Fruit fly (Drosophila melanogaster): ENCODE measurements around the gene Ac13E.

DNA sequence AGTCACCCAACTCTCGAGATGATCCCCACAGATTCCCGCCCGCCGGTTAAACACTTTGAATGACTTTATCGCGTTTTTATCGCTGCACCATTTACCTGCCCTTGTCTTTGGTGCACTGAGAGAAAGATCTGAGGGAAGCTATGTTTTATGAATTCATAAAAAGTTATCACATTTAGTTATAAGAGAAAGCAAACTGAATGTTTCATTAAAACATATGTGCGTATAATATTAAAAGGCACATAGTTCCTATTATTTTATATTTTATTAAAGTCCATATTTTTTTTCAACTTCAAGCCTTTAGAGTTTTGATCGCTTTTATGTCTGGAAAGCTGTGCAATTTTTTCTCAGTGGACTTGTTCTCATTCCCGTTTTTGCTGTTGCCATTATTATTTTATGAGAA, 23.7 kb downstream of the Ac13E start:
- TF ChIP-seq Lpt (GFP tag; optimal IDR thresholded peaks at IDR 0.05) (no peak), Hr39 (GFP tag; optimal IDR thresholded peaks at IDR 0.05) (peak; percentile 28), dsx (GFP tag; optimal IDR thresholded peaks at IDR 0.05; ENCODE audit: poor library complexity, severe bottlenecking) (peak; percentile 14), Eip93F (GFP tag; optimal IDR thresholded peaks at IDR 0.05) (no peak), CG16779 (tag; optimal IDR thresholded peaks at IDR 0.05) (no peak), svp (GFP tag) (peak; percentile 79), fd85E (GFP tag; optimal IDR thresholded peaks at IDR 0.05) (no peak)

Measured in whole organism, prepupa.